Fruit fly (Drosophila melanogaster): ENCODE measurements around the gene CG42588.

Gene CG42588

dm6 chr3L:12794532-12794931 lies 19.5 kb upstream of the CG42588 start (continued):
- TF ChIP-seq repo (GFP tag; optimal IDR thresholded peaks at IDR 0.05) (no peak), CG8924 (tag; optimal IDR thresholded peaks at IDR 0.05) (no peak), CG11560 (tag; IDR thresholded peaks at IDR 0.05) (no peak), nerfin-2 (GFP tag; IDR thresholded peaks at IDR 0.05; ENCODE audit: partially characterized antibody) (peak; percentile 70; the same call in 1 of the 2 replicates), Bgb (GFP tag; IDR thresholded peaks at IDR 0.05; ENCODE audit: partially characterized antibody) (peak; percentile 92), dmrt11E (tag; optimal IDR thresholded peaks at IDR 0.05) (no peak), CG6689 (GFP tag; IDR thresholded peaks at IDR 0.05) (no peak), Mrtf (GFP tag; IDR thresholded peaks at IDR 0.05) (no peak), CG11398 (GFP tag; optimal IDR thresholded peaks at IDR 0.05) (no peak), CG16815 (GFP tag; optimal IDR thresholded peaks at IDR 0.05) (no peak), Dad (GFP tag; optimal IDR thresholded peaks at IDR 0.05) (no peak), CG14441 (GFP tag; IDR thresholded peaks at IDR 0.05) (no peak), inv (GFP tag; IDR thresholded peaks at IDR 0.05; ENCODE audit: partially characterized antibody) (peak; percentile 60), Sin3A (optimal IDR thresholded peaks at IDR 0.05) (no peak), CG13624 (GFP tag; optimal IDR thresholded peaks at IDR 0.05) (no peak), Camta (GFP tag; optimal IDR thresholded peaks at IDR 0.05) (no peak), Pdp1 (GFP tag; optimal IDR thresholded peaks at IDR 0.05) (peak in 1 of 2 experiments; percentile 19), CG11504 (tag; optimal IDR thresholded peaks at IDR 0.05) (no peak), Taf1 (GFP tag; IDR thresholded peaks at IDR 0.05) (no peak), mam (GFP tag; optimal IDR thresholded peaks at IDR 0.05) (no peak), Hand (GFP tag; optimal IDR thresholded peaks at IDR 0.05) (no peak), nom (GFP tag; optimal IDR thresholded peaks at IDR 0.05) (no peak), ap (GFP tag; IDR thresholded peaks at IDR 0.05) (no peak), nerfin-1 (tag; optimal IDR thresholded peaks at IDR 0.05) (no peak), CG6813 (GFP tag; optimal IDR thresholded peaks at IDR 0.05) (no peak), D19A (tag; optimal IDR thresholded peaks at IDR 0.05) (no peak), Dek (tag; optimal IDR thresholded peaks at IDR 0.05) (no peak), h (optimal IDR thresholded peaks at IDR 0.05) (no peak), ttk (GFP tag; IDR thresholded peaks at IDR 0.05) (no peak), seq (GFP tag; IDR thresholded peaks at IDR 0.05) (no peak), CG4328 (GFP tag; optimal IDR thresholded peaks at IDR 0.05) (no peak), CG15269 (tag; optimal IDR thresholded peaks at IDR 0.05) (no peak), CG6791 (GFP tag; IDR thresholded peaks at IDR 0.05; ENCODE audit: partially characterized antibody) (peak; percentile 84), CG7786 (GFP tag; optimal IDR thresholded peaks at IDR 0.05) (no peak), CG14014 (GFP tag; IDR thresholded peaks at IDR 0.05) (no peak), CG16863 (GFP tag; optimal IDR thresholded peaks at IDR 0.05) (no peak), CG3847 (GFP tag; IDR thresholded peaks at IDR 0.05) (no peak), btn (GFP tag; optimal IDR thresholded peaks at IDR 0.05) (no peak), toy (GFP tag; IDR thresholded peaks at IDR 0.05) (no peak), CG33213 (GFP tag; optimal IDR thresholded peaks at IDR 0.05) (no peak), lab (GFP tag; optimal IDR thresholded peaks at IDR 0.05) (peak; percentile 19), pita (GFP tag; optimal IDR thresholded peaks at IDR 0.05) (no peak), Dll (GFP tag; IDR thresholded peaks at IDR 0.05; ENCODE audit: partially characterized antibody) (peak; percentile 91), tll (GFP tag; optimal IDR thresholded peaks at IDR 0.05) (no peak), lola (GFP tag; optimal IDR thresholded peaks at IDR 0.05) (no peak), gem (tag; optimal IDR thresholded peaks at IDR 0.05) (no peak), tx (GFP tag; optimal IDR thresholded peaks at IDR 0.05) (no peak), p53 (GFP tag; optimal IDR thresholded peaks at IDR 0.05) (no peak), Sry-β (GFP tag; optimal IDR thresholded peaks at IDR 0.05) (no peak), Sox102F (GFP tag; optimal IDR thresholded peaks at IDR 0.05) (no peak), vvl (GFP tag; IDR thresholded peaks at IDR 0.05) (no peak; the same call in 1 of the 2 replicates)
